Worm (Caenorhabditis elegans) whole organism, late embryonic: Measurements from ENCODE around the gene ZK1251.3.

Source experiments
- C38D4.7 ChIP-seq: fragments of 200-800 bp; sonication (Bioruptor generic); optimal IDR thresholded peaks from 2 replicates; lab custom pipeline; 2018; ENCODE audit warnings: mild to moderate bottlenecking, missing genetic modification characterization, moderate library complexity, missing compliant biosample characterization
- ahr-1 ChIP-seq: sonication (generic microtip); optimal IDR thresholded peaks from 2 replicates; lab custom pipeline; 2016; ENCODE audit warnings: missing genetic modification characterization, missing compliant biosample characterization
- ama-1 ChIP-seq: fragments of 150-350 bp; optimal IDR thresholded peaks from 2 replicates; lab custom pipeline; 2014
- ceh-18 ChIP-seq: sonication (generic microtip); optimal IDR thresholded peaks from 2 replicates; lab custom pipeline; 2016; ENCODE audit warnings: missing genetic modification characterization, missing compliant biosample characterization
- ceh-48 ChIP-seq: sonication (generic microtip); optimal IDR thresholded peaks from 2 replicates; lab custom pipeline; 2016; ENCODE audit warnings: missing genetic modification characterization, inconsistent platforms, missing compliant biosample characterization
- fkh-10 ChIP-seq: fragments of 150-350 bp; optimal IDR thresholded peaks from 2 replicates; lab custom pipeline; 2014; ENCODE audit warnings: missing biosample characterization, missing genetic modification reagents, missing genetic modification characterization
- hlh-8 ChIP-seq: sonication (generic microtip); optimal IDR thresholded peaks from 2 replicates; lab custom pipeline; 2016; ENCODE audit warnings: missing genotype, missing genetic modification characterization, missing compliant biosample characterization
- nhr-11 ChIP-seq: fragments of 150-350 bp; optimal IDR thresholded peaks from 2 replicates; lab custom pipeline; 2014; ENCODE audit warnings: missing biosample characterization, missing genetic modification characterization
- nhr-232 ChIP-seq: sonication (generic microtip); optimal IDR thresholded peaks from 2 replicates; lab custom pipeline; 2016; ENCODE audit warnings: missing genetic modification characterization, missing compliant biosample characterization
- pat-9 ChIP-seq: fragments of 200-800 bp; sonication (Bioruptor generic); optimal IDR thresholded peaks from 2 replicates; lab custom pipeline; 2018; ENCODE audit warnings: mild to moderate bottlenecking, missing genetic modification characterization, moderate library complexity, missing compliant biosample characterization
- pqm-1 ChIP-seq: sonication (generic microtip); optimal IDR thresholded peaks from 2 replicates; lab custom pipeline; 2016; ENCODE audit warnings: missing genetic modification characterization, missing compliant biosample characterization
- tbx-2 ChIP-seq: sonication (generic microtip); optimal IDR thresholded peaks from 2 replicates; lab custom pipeline; 2016; ENCODE audit warnings: missing genetic modification characterization, missing compliant biosample characterization

ce11 chrIV:9696513-9696912, 13.1 kb downstream of the ZK1251.3 start:
- TF ChIP-seq nhr-232 (tag; lab: Kevin White, UChicago) (no peak), fkh-10 (GFP tag; lab: Kevin White, UChicago) (no peak), ama-1 (no peak), pat-9 (no peak), tbx-2 (tag; lab: Kevin White, UChicago) (no peak), nhr-11 (tag; lab: Kevin White, UChicago) (no peak), C38D4.7 (GFP tag; lab: Kevin White, UChicago) (no peak), ahr-1 (tag; lab: Kevin White, UChicago) (no peak), ceh-18 (no peak), pqm-1 (no peak), ceh-48 (no peak), hlh-8 (tag; lab: Kevin White, UChicago) (no peak)
